Fruit fly (Drosophila melanogaster): ENCODE results near the gene Obp99c.

- TF ChIP-seq CG1620 (GFP tag; optimal IDR thresholded peaks at IDR 0.05), result no peak
- no peak for TF ChIP-seq cic (GFP tag; optimal IDR thresholded peaks at IDR 0.05)
- no peak for TF ChIP-seq ovo (GFP tag; optimal IDR thresholded peaks at IDR 0.05)
- no peak for TF ChIP-seq CG11617 (GFP tag; optimal IDR thresholded peaks at IDR 0.05)
- TF ChIP-seq toe (GFP tag; optimal IDR thresholded peaks at IDR 0.05), result no peak
- TF ChIP-seq Crg-1 (GFP tag; optimal IDR thresholded peaks at IDR 0.05), result no peak
- no peak for TF ChIP-seq CG5204 (GFP tag; optimal IDR thresholded peaks at IDR 0.05)
- no peak for TF ChIP-seq Mnt (GFP tag; optimal IDR thresholded peaks at IDR 0.05)
- no peak for TF ChIP-seq CG12768 (GFP tag; optimal IDR thresholded peaks at IDR 0.05)
- TF ChIP-seq tj (GFP tag; optimal IDR thresholded peaks at IDR 0.05), result no peak
- no peak for TF ChIP-seq cnc (optimal IDR thresholded peaks at IDR 0.05)
- TF ChIP-seq CG7101 (tag; optimal IDR thresholded peaks at IDR 0.05), result no peak
These were observed 29.3 kb upstream of the Obp99c start, which contains the start of gene CG15506 for dm6 chr3R:29718363-29718762.

Measured in whole organism, adult.